Worm (Caenorhabditis elegans): ENCODE measurements around the gene msp-152.

ce11 chrII:4935518-4935917, 2.7 kb downstream of the msp-152 start, which contains the start of gene ZK546.5:
- TF ChIP-seq mdl-1 (tag; optimal IDR thresholded peaks at IDR 0.05) (no peak), unc-55 (GFP tag; optimal IDR thresholded peaks at IDR 0.05) (peak; percentile 18), lsy-2 (tag; optimal IDR thresholded peaks at IDR 0.05) (no peak), lin-13 (GFP tag; optimal IDR thresholded peaks at IDR 0.05) (no peak), ztf-11 (tag; optimal IDR thresholded peaks at IDR 0.05) (no peak), peb-1 (tag; optimal IDR thresholded peaks at IDR 0.05) (no peak)
